Fruit fly (Drosophila melanogaster): ENCODE measurements around the gene CG33673.

CG33673 gene

dm6 chr2L:1986343-1987280, 40.1 kb upstream of the CG33673 start (continued):
- no peak for TF ChIP-seq stwl (tag; optimal IDR thresholded peaks at IDR 0.05)
- no peak; the same call in 2 of the 3 replicates for TF ChIP-seq gce (GFP tag; IDR thresholded peaks at IDR 0.05)
- TF ChIP-seq az2 (GFP tag; optimal IDR thresholded peaks at IDR 0.05) = peak; percentile 19
- peak; percentile 59 for TF ChIP-seq Ptx1 (GFP tag; IDR thresholded peaks at IDR 0.05)
- 0 out of 3 replicates have a peak, but pooled peaks have one; percentile 49 for TF ChIP-seq otp (GFP tag; IDR thresholded peaks at IDR 0.05)
- TF ChIP-seq emc (GFP tag; optimal IDR thresholded peaks at IDR 0.05) = peak; percentile 4
- TF ChIP-seq schlank (tag; optimal IDR thresholded peaks at IDR 0.05) = no peak
- TF ChIP-seq Elba2 (GFP tag; optimal IDR thresholded peaks at IDR 0.05) = no peak
- no peak for TF ChIP-seq TFAM (GFP tag; optimal IDR thresholded peaks at IDR 0.05)
- peak; percentile 62 for TF ChIP-seq lbe (GFP tag; optimal IDR thresholded peaks at IDR 0.05)
- TF ChIP-seq dmrt99B (tag; optimal IDR thresholded peaks at IDR 0.05) = peak; percentile 66
- no peak for TF ChIP-seq ssp (GFP tag; IDR thresholded peaks at IDR 0.05)
- TF ChIP-seq zen2 (GFP tag; IDR thresholded peaks at IDR 0.05; ENCODE audit: partially characterized antibody) = no peak
- TF ChIP-seq CG11093 (GFP tag; IDR thresholded peaks at IDR 0.05) = no peak
- TF ChIP-seq Hmx (GFP tag; optimal IDR thresholded peaks at IDR 0.05) = peak; percentile 47
- peak; percentile 42; the same call in 1 of the 2 replicates for TF ChIP-seq CG11696 (GFP tag; IDR thresholded peaks at IDR 0.05)
- TF ChIP-seq Lim3 (GFP tag; IDR thresholded peaks at IDR 0.05) = no peak
- peak; percentile 16 for TF ChIP-seq Blimp-1 (GFP tag; optimal IDR thresholded peaks at IDR 0.05)
- TF ChIP-seq Sry-δ (GFP tag; optimal IDR thresholded peaks at IDR 0.05) = no peak
- peak; percentile 28; the same call in 1 of the 2 replicates for TF ChIP-seq MBD-R2 (GFP tag; IDR thresholded peaks at IDR 0.05)
- no peak for TF ChIP-seq YL-1 (GFP tag; optimal IDR thresholded peaks at IDR 0.05)
- TF ChIP-seq CG3163 (GFP tag; optimal IDR thresholded peaks at IDR 0.05) = no peak
- no peak for TF ChIP-seq Adf1 (GFP tag; IDR thresholded peaks at IDR 0.05)
- TF ChIP-seq ATbp (GFP tag; optimal IDR thresholded peaks at IDR 0.05) = peak; percentile 2
- peak; percentile 11 for TF ChIP-seq Sox100B (GFP tag; optimal IDR thresholded peaks at IDR 0.05)
- TF ChIP-seq tll (GFP tag; optimal IDR thresholded peaks at IDR 0.05) = no peak
- TF ChIP-seq hb (GFP tag; IDR thresholded peaks at IDR 0.05; ENCODE audit: partially characterized antibody) = no peak
- TF ChIP-seq H15 (GFP tag; IDR thresholded peaks at IDR 0.05) = peak; percentile 59; the same call in 1 of the 3 replicates
- no peak for TF ChIP-seq MTF-1 (GFP tag; optimal IDR thresholded peaks at IDR 0.05; ENCODE audit: borderline replicate concordance)
- peak; percentile 30 for TF ChIP-seq CG7928 (GFP tag; optimal IDR thresholded peaks at IDR 0.05)
- no peak for TF ChIP-seq CG5953 (GFP tag; IDR thresholded peaks at IDR 0.05)
- TF ChIP-seq CrebB (tag; optimal IDR thresholded peaks at IDR 0.05) = no peak
- no peak for TF ChIP-seq CG8765 (GFP tag; IDR thresholded peaks at IDR 0.05)
- TF ChIP-seq CG2712 (tag; optimal IDR thresholded peaks at IDR 0.05) = peak; percentile 18
- peak; percentile 62 for TF ChIP-seq grau (tag; optimal IDR thresholded peaks at IDR 0.05)
- no peak for TF ChIP-seq Eip74EF (GFP tag; optimal IDR thresholded peaks at IDR 0.05)
- TF ChIP-seq CG42726 (GFP tag; IDR thresholded peaks at IDR 0.05; ENCODE audit: partially characterized antibody) = no peak
- TF ChIP-seq MESR4 (GFP tag; optimal IDR thresholded peaks at IDR 0.05) = no peak
- TF ChIP-seq Xrp1 (GFP tag; IDR thresholded peaks at IDR 0.05) = peak; percentile 49; the same call in 1 of the 2 replicates
- TF ChIP-seq CG6765 (GFP tag; optimal IDR thresholded peaks at IDR 0.05) = no peak
- no peak for TF ChIP-seq fd102C (GFP tag; optimal IDR thresholded peaks at IDR 0.05)
- no peak for TF ChIP-seq Dll (GFP tag; IDR thresholded peaks at IDR 0.05; ENCODE audit: partially characterized antibody)
- TF ChIP-seq BtbVII (GFP tag; optimal IDR thresholded peaks at IDR 0.05) = peak; percentile 37
- peak; percentile 100 for TF ChIP-seq sug (tag; optimal IDR thresholded peaks at IDR 0.05)
- TF ChIP-seq ham (GFP tag; IDR thresholded peaks at IDR 0.05) = no peak
- no peak for TF ChIP-seq CkIIα-i1 (GFP tag; IDR thresholded peaks at IDR 0.05)
- 0 out of 2 replicates have a peak, but pooled peaks have one; percentile 19 for TF ChIP-seq CG14667 (GFP tag; IDR thresholded peaks at IDR 0.05)
- no peak for TF ChIP-seq Dp (GFP tag; optimal IDR thresholded peaks at IDR 0.05)
